Fruit fly (Drosophila melanogaster) whole organism, embryonic: Measurements from ENCODE around the gene Scox.

Experiments used
- CG10462 ChIP-seq: fragments of 200-800 bp; sonication (Bioruptor generic); optimal IDR thresholded peaks from 2 replicates; lab custom pipeline; 2016; ENCODE audit warnings: missing biosample characterization, missing genetic modification characterization
- CG10543 ChIP-seq: fragments of 200-800 bp; sonication (Bioruptor generic); optimal IDR thresholded peaks from 3 replicates; lab custom pipeline; 2017; ENCODE audit warnings: missing biosample characterization, mild to moderate bottlenecking, missing genetic modification characterization, moderate library complexity
- CG13624 ChIP-seq: fragments of 200-800 bp; sonication (Bioruptor generic); optimal IDR thresholded peaks from 2 replicates; lab custom pipeline; 2016; ENCODE audit warnings: missing biosample characterization, missing genetic modification characterization
- CG17359 ChIP-seq: fragments of 200-800 bp; sonication (Bioruptor generic); optimal IDR thresholded peaks from 3 replicates; lab custom pipeline; 2018; ENCODE audit warnings: missing biosample characterization, mild to moderate bottlenecking, missing genetic modification characterization, moderate library complexity
- CG2202 ChIP-seq: fragments of 200-800 bp; sonication (Bioruptor generic); optimal IDR thresholded peaks from 2 replicates; lab custom pipeline; 2018; ENCODE audit warnings: missing biosample characterization, mild to moderate bottlenecking, missing genetic modification characterization
- CG2889 ChIP-seq: fragments of 200-800 bp; sonication (Bioruptor generic); IDR thresholded peaks from 3 replicates; pipeline ENCODE4 v1.3.6; 2022; ENCODE audit warnings: missing biosample characterization, missing genetic modification characterization
- CG3065 ChIP-seq: fragments of 200-800 bp; sonication (Bioruptor generic); optimal IDR thresholded peaks from 2 replicates; lab custom pipeline; 2016; ENCODE audit warnings: missing biosample characterization, missing genetic modification characterization
- CG33213 ChIP-seq: fragments of 200-800 bp; sonication (Bioruptor generic); optimal IDR thresholded peaks from 3 replicates; lab custom pipeline; 2016; ENCODE audit warnings: missing biosample characterization, missing genetic modification characterization
- CG34224 ChIP-seq: fragments of 200-800 bp; sonication (Bioruptor generic); IDR thresholded peaks from 3 replicates; pipeline ENCODE4 v1.3.6; 2022; ENCODE audit warnings: missing biosample characterization, missing genetic modification characterization; ENCODE audit not compliant: partially characterized antibody
- CG34376 ChIP-seq: fragments of 200-800 bp; sonication (Bioruptor generic); optimal IDR thresholded peaks from 2 replicates; lab custom pipeline; 2018; ENCODE audit warnings: missing biosample characterization, mild to moderate bottlenecking, missing genetic modification characterization
- CG4617 ChIP-seq: fragments of 200-800 bp; sonication (Bioruptor generic); optimal IDR thresholded peaks from 3 replicates; lab custom pipeline; 2016; ENCODE audit warnings: missing biosample characterization, missing genetic modification characterization, borderline replicate concordance
- CG6813 ChIP-seq: fragments of 200-800 bp; sonication (Bioruptor generic); optimal IDR thresholded peaks from 2 replicates; lab custom pipeline; 2017; ENCODE audit warnings: missing biosample characterization, missing genetic modification characterization, mild to moderate bottlenecking, moderate library complexity, missing genetic modification reagents
- CG7271 ChIP-seq: fragments of 200-800 bp; sonication (Bioruptor generic); optimal IDR thresholded peaks from 2 replicates; lab custom pipeline; 2018; ENCODE audit warnings: missing biosample characterization, mild to moderate bottlenecking, missing genetic modification characterization, moderate library complexity
- CG8388 ChIP-seq: fragments of 200-800 bp; sonication (Bioruptor generic); optimal IDR thresholded peaks from 2 replicates; lab custom pipeline; 2019; ENCODE audit warnings: missing biosample characterization, mild to moderate bottlenecking, missing genetic modification characterization, moderate library complexity
- D19A ChIP-seq: fragments of 200-800 bp; optimal IDR thresholded peaks from 3 replicates; lab custom pipeline; 2019; ENCODE audit warnings: missing biosample characterization, mild to moderate bottlenecking, missing genetic modification characterization, moderate library complexity
- Ets65A ChIP-seq: fragments of 200-800 bp; sonication (Bioruptor generic); peaks from one replicate; lab custom pipeline; 2016; ENCODE audit warnings: missing biosample characterization, missing genetic modification characterization
- Fer3 ChIP-seq: fragments of 200-800 bp; sonication (Bioruptor generic); optimal IDR thresholded peaks from 2 replicates; lab custom pipeline; 2018; ENCODE audit warnings: missing biosample characterization, mild to moderate bottlenecking, missing genetic modification characterization, moderate library complexity
- Lim3 ChIP-seq: fragments of 200-800 bp; sonication (Bioruptor generic); IDR thresholded peaks from 2 replicates; pipeline ENCODE4 v1.3.6; 2022; ENCODE audit warnings: missing biosample characterization, missing genetic modification characterization
- Neu2 ChIP-seq: fragments of 200-800 bp; sonication (Bioruptor generic); optimal IDR thresholded peaks from 3 replicates; lab custom pipeline; 2016; ENCODE audit warnings: missing biosample characterization, missing genetic modification characterization, borderline replicate concordance
- Tbp ChIP-seq: fragments of >200 bp; optimal IDR thresholded peaks from 2 replicates; lab custom pipeline; 2018; ENCODE audit warnings: missing biosample characterization, missing genetic modification characterization
- Trl ChIP-seq, 3 experiments: fragments of >200 bp in 2 of 3; fragments of 200-800 bp in 1 of 3; sonication (Bioruptor generic) in 1 of 3; optimal IDR thresholded peaks; 2 replicates in 1 of 3; 3 replicates in 2 of 3; lab custom pipeline; 2016 to 2017; ENCODE audit warnings: missing biosample characterization in 1 of 3, missing genetic modification characterization in 1 of 3
- aop ChIP-seq: fragments of 200-800 bp; sonication (Bioruptor generic); IDR thresholded peaks from 2 replicates; pipeline ENCODE4 v1.3.6; 2022; ENCODE audit warnings: missing biosample characterization, missing genetic modification characterization
- bab2 ChIP-seq: fragments of 200-800 bp; sonication (Bioruptor generic); optimal IDR thresholded peaks from 2 replicates; lab custom pipeline; 2016; ENCODE audit warnings: missing biosample characterization, missing genetic modification characterization
- bowl ChIP-seq: fragments of 200-800 bp; sonication (Bioruptor generic); IDR thresholded peaks from 2 replicates; pipeline ENCODE4 v1.3.6; 2022; ENCODE audit warnings: missing biosample characterization, missing genetic modification characterization
- cato ChIP-seq: fragments of 200-800 bp; sonication (Bioruptor generic); optimal IDR thresholded peaks from 2 replicates; lab custom pipeline; 2016; ENCODE audit warnings: missing biosample characterization, missing genetic modification characterization, borderline replicate concordance
- da ChIP-seq: fragments of 200-800 bp; sonication (Bioruptor generic); optimal IDR thresholded peaks from 2 replicates; lab custom pipeline; 2016; ENCODE audit warnings: missing biosample characterization, missing genetic modification characterization
- dimm ChIP-seq: fragments of 200-800 bp; sonication (Bioruptor generic); IDR thresholded peaks from 2 replicates; pipeline ENCODE4 v1.3.6; 2022; ENCODE audit warnings: missing biosample characterization, missing genetic modification characterization
- dmrt99B ChIP-seq: fragments of 200-800 bp; sonication (Bioruptor generic); optimal IDR thresholded peaks from 2 replicates; lab custom pipeline; 2018; ENCODE audit warnings: missing biosample characterization, mild to moderate bottlenecking, missing genetic modification characterization, moderate library complexity
- dpn ChIP-seq, 2 experiments: fragments of 200-800 bp; sonication (Bioruptor generic); optimal IDR thresholded peaks; 3 replicates each; lab custom pipeline; 2016; ENCODE audit warnings: missing biosample characterization in 2 of 2, missing genetic modification characterization in 2 of 2
- exex ChIP-seq: fragments of 200-800 bp; sonication (Bioruptor generic); optimal IDR thresholded peaks from 4 replicates; lab custom pipeline; 2018; ENCODE audit warnings: missing biosample characterization, mild to moderate bottlenecking, missing genetic modification characterization, moderate library complexity
- gcm ChIP-seq: fragments of 200-800 bp; sonication (Bioruptor generic); optimal IDR thresholded peaks from 2 replicates; lab custom pipeline; 2019; ENCODE audit warnings: missing biosample characterization, mild to moderate bottlenecking, missing genetic modification characterization, moderate library complexity
- hb ChIP-seq: fragments of 200-800 bp; sonication (Bioruptor generic); IDR thresholded peaks from 3 replicates; pipeline ENCODE4 v1.3.6; 2022; ENCODE audit warnings: missing biosample characterization, missing genetic modification characterization; ENCODE audit not compliant: partially characterized antibody
- ind ChIP-seq: fragments of 200-800 bp; sonication (Bioruptor generic); optimal IDR thresholded peaks from 3 replicates; lab custom pipeline; 2016; ENCODE audit warnings: missing biosample characterization, missing genetic modification characterization
- lola ChIP-seq, 3 experiments: fragments of >200 bp in 2 of 3; fragments of 200-800 bp in 1 of 3; sonication (Bioruptor generic) in 1 of 3; optimal IDR thresholded peaks; 2 replicates each; lab custom pipeline; 2017 to 2019; ENCODE audit warnings: missing biosample characterization in 3 of 3, missing genetic modification characterization in 3 of 3, mild to moderate bottlenecking in 1 of 3, moderate library complexity in 1 of 3
- pnt ChIP-seq: fragments of 200-800 bp; sonication (Bioruptor generic); optimal IDR thresholded peaks from 3 replicates; lab custom pipeline; 2016; ENCODE audit warnings: missing biosample characterization, missing genetic modification characterization
- prd ChIP-seq, 3 experiments: fragments of >200 bp in 2 of 3; fragments of 200-800 bp in 1 of 3; sonication (Bioruptor generic) in 1 of 3; optimal IDR thresholded peaks in 2 of 3; IDR thresholded peaks in 1 of 3; 2 replicates in 2 of 3; 3 replicates in 1 of 3; pipeline versions ENCODE4 v1.3.6 to Lab custom; 2017 to 2022; ENCODE audit warnings: missing biosample characterization in 1 of 3, missing genetic modification characterization in 1 of 3
- pzg ChIP-seq: fragments of 200-800 bp; sonication (Bioruptor generic); optimal IDR thresholded peaks from 3 replicates; lab custom pipeline; 2018; ENCODE audit warnings: missing biosample characterization, mild to moderate bottlenecking, missing genetic modification characterization, moderate library complexity
- row ChIP-seq: fragments of 200-800 bp; sonication (Bioruptor generic); IDR thresholded peaks from 3 replicates; pipeline ENCODE4 v1.3.6; 2022; ENCODE audit warnings: missing biosample characterization, missing genetic modification characterization
- sd ChIP-seq: fragments of 200-800 bp; sonication (Bioruptor generic); optimal IDR thresholded peaks from 3 replicates; lab custom pipeline; 2018; ENCODE audit warnings: missing biosample characterization, mild to moderate bottlenecking, missing genetic modification characterization, moderate library complexity
- sima ChIP-seq: fragments of 200-800 bp; sonication (Bioruptor generic); optimal IDR thresholded peaks from 2 replicates; lab custom pipeline; 2016; ENCODE audit warnings: missing biosample characterization, missing genetic modification characterization
- slbo ChIP-seq: fragments of 200-800 bp; sonication (Bioruptor generic); IDR thresholded peaks from 2 replicates; pipeline ENCODE4 v1.3.6; 2022; ENCODE audit warnings: missing biosample characterization, missing genetic modification characterization
- sug ChIP-seq: fragments of 200-800 bp; optimal IDR thresholded peaks from 2 replicates; lab custom pipeline; 2019; ENCODE audit warnings: missing biosample characterization, mild to moderate bottlenecking, missing genetic modification characterization, moderate library complexity
- tio ChIP-seq: fragments of 200-800 bp; sonication (Bioruptor generic); optimal IDR thresholded peaks from 2 replicates; lab custom pipeline; 2017; ENCODE audit warnings: missing biosample characterization, missing genetic modification characterization, inconsistent platforms
- tll ChIP-seq, 2 experiments: fragments of 200-800 bp in 1 of 2; fragments of >200 bp in 1 of 2; sonication (Bioruptor generic) in 1 of 2; optimal IDR thresholded peaks; 2 replicates each; lab custom pipeline; 2017 to 2019; ENCODE audit warnings: missing biosample characterization in 2 of 2, missing genetic modification characterization in 2 of 2, mild to moderate bottlenecking in 1 of 2, moderate library complexity in 1 of 2
- tup ChIP-seq: fragments of 200-800 bp; sonication (Bioruptor generic); optimal IDR thresholded peaks from 2 replicates; lab custom pipeline; 2016; ENCODE audit warnings: missing biosample characterization, mild to moderate bottlenecking, missing genetic modification characterization, moderate library complexity
- tx ChIP-seq: fragments of 200-800 bp; sonication (Bioruptor generic); optimal IDR thresholded peaks from 2 replicates; lab custom pipeline; 2016; ENCODE audit warnings: missing biosample characterization, missing genetic modification characterization
- usp ChIP-seq: fragments of >200 bp; optimal IDR thresholded peaks from 2 replicates; lab custom pipeline; 2017; ENCODE audit warnings: missing biosample characterization, missing genetic modification characterization
- wek ChIP-seq: fragments of 200-800 bp; sonication (Bioruptor generic); optimal IDR thresholded peaks from 3 replicates; lab custom pipeline; 2018; ENCODE audit warnings: missing biosample characterization, mild to moderate bottlenecking, missing genetic modification characterization, moderate library complexity
- zfh1 ChIP-seq: fragments of 200-800 bp; sonication (Bioruptor generic); IDR thresholded peaks from 3 replicates; pipeline ENCODE4 v1.3.6; 2022; ENCODE audit warnings: missing biosample characterization, missing genetic modification characterization

Scox gene

DNA sequence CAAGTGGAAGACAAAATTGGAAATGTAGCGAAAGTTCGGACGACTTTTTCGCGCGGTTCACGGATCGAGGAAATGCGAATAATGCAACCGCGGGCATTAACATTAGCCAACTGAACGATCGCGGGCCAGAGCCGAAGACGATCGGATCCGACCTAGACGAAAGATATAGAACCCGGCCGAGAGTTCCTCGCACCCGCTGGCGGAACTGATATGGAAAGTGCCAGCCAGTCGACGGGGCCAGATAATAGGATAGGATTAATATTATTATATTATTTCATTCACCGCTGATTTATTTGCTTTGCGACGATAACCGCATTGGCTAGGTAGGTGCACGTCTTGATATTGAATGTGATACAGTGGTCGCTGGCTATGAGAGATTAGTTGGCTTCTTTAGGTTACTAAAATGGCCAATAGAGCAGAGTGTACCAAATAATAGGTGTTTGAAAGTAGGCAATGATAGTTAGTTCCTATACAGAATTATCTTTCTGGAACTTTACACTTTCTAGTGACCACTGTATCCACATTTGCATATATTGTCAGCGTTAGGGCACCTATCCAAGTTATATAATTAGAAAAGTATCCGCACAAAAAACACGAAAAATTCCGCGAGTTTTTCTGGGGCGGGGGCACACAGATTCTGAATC is 30.8 kb upstream of the Scox start (continued):
- TF ChIP-seq dimm (GFP tag; lab: Robert Waterston, UW): 0 out of 2 replicates have a peak, but pooled peaks have one; percentile 25
- TF ChIP-seq CG7271: no peak
- peak; percentile 79 for TF ChIP-seq zfh1
- no peak for TF ChIP-seq CG34224 (GFP tag; lab: Robert Waterston, UW)
- peak; percentile 51 for TF ChIP-seq CG8388 (GFP tag; lab: Kevin White, UChicago)
- peak; percentile 77; the same call in 2 of the 3 replicates for TF ChIP-seq CG2889 (GFP tag; lab: Robert Waterston, UW)
- TF ChIP-seq hb (GFP tag; lab: Robert Waterston, UW): no peak
- no peak for TF ChIP-seq da (GFP tag; lab: Kevin White, UChicago)
- TF ChIP-seq dmrt99B (tag; lab: Kevin White, UChicago): peak; percentile 71
- TF ChIP-seq sima (GFP tag; lab: Kevin White, UChicago): peak; percentile 40
- peak; percentile 47 for TF ChIP-seq CG33213 (GFP tag; lab: Kevin White, UChicago)
- peak; percentile 67 to 75 for TF ChIP-seq dpn (GFP tag; optimal IDR thresholded peaks at IDR 0.05; lab: Kevin White, UChicago)
- no peak for TF ChIP-seq CG3065 (GFP tag; lab: Kevin White, UChicago)
- no peak for TF ChIP-seq Neu2 (GFP tag; lab: Kevin White, UChicago)
- no peak for TF ChIP-seq pzg (GFP tag; lab: Kevin White, UChicago)
- TF ChIP-seq wek: no peak
- no peak for TF ChIP-seq CG10543 (GFP tag; lab: Kevin White, UChicago)
- no peak for TF ChIP-seq tll (GFP tag; optimal IDR thresholded peaks at IDR 0.05; lab: Kevin White, UChicago)
- TF ChIP-seq CG2202 (tag; lab: Kevin White, UChicago): peak; percentile 25
- peak; percentile 22 for TF ChIP-seq tx (GFP tag; lab: Kevin White, UChicago)
- TF ChIP-seq bab2 (GFP tag; lab: Kevin White, UChicago): peak; percentile 50
- TF ChIP-seq CG6813 (GFP tag; lab: Kevin White, UChicago): peak; percentile 53
- TF ChIP-seq CG17359 (tag; lab: Kevin White, UChicago): peak; percentile 78
- peak; percentile 83 for TF ChIP-seq ind (GFP tag; lab: Kevin White, UChicago)
- peak; percentile 93 for TF ChIP-seq Ets65A
- TF ChIP-seq tio (GFP tag; lab: Kevin White, UChicago): peak; percentile 51
- TF ChIP-seq CG4617 (GFP tag; lab: Kevin White, UChicago): peak; percentile 10
- TF ChIP-seq bowl: no peak
- no peak for TF ChIP-seq Tbp
- TF ChIP-seq tup (GFP tag; lab: Kevin White, UChicago): peak; percentile 42
- peak; percentile 80 for TF ChIP-seq row (GFP tag; lab: Robert Waterston, UW)
- TF ChIP-seq CG13624 (GFP tag; lab: Kevin White, UChicago): peak; percentile 55
- TF ChIP-seq cato: peak; percentile 7
- TF ChIP-seq aop: 0 out of 2 replicates have a peak, but pooled peaks have one; percentile 23
- TF ChIP-seq CG34376 (GFP tag; lab: Kevin White, UChicago): peak; percentile 42
- no peak for TF ChIP-seq D19A
- peak; percentile 14 for TF ChIP-seq CG10462
- TF ChIP-seq Fer3: peak; percentile 69

DNA sequence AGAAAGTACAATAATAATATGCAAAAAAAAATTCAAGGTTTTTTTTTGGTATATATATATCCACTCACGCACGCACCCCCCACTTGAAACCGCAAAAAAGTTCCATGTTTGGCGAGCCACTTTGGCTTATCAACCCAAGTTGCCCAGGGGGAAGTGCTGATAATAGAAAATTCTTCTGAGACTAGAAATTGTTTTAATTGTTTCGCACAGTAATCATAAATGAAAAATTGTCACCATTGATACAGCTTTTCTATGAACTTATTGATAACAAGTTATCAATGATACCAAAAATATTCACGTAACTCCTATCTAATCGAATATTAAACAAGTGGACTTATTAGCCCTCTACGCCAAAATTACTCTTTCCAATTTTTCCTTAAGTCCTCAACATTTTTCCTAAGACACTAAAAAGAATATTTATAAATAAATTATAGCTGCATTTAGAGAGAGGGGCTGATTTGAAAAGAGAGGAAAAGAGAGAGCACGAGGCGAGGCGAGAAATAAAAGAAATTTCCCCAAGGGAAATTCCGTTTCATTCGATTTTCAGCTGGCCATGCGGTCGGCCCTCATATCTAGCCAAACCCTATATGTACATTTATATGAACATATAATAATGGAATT is 29.9 kb upstream of the Scox start:
- TF ChIP-seq dimm (GFP tag; lab: Robert Waterston, UW): no peak
- no peak for TF ChIP-seq usp (GFP tag; lab: Kevin White, UChicago)
- peak; percentile 40 for TF ChIP-seq sug (tag; lab: Kevin White, UChicago)
- TF ChIP-seq prd (optimal IDR thresholded peaks at IDR 0.05; lab: Kevin White, UChicago): no peak
- no peak for TF ChIP-seq prd (GFP tag; IDR thresholded peaks at IDR 0.05; lab: Robert Waterston, UW)
- peak; percentile 95 for TF ChIP-seq exex
- no peak for TF ChIP-seq lola (GFP tag; optimal IDR thresholded peaks at IDR 0.05; lab: Kevin White, UChicago)
- peak; percentile 46 for TF ChIP-seq gcm (GFP tag; lab: Kevin White, UChicago)
- TF ChIP-seq pnt: no peak
- TF ChIP-seq Lim3 (GFP tag; lab: Robert Waterston, UW): no peak
- TF ChIP-seq Trl (optimal IDR thresholded peaks at IDR 0.05; lab: Kevin White, UChicago): peak; percentile 23 to 55
- TF ChIP-seq Trl (GFP tag; optimal IDR thresholded peaks at IDR 0.05; lab: Kevin White, UChicago): no peak
- TF ChIP-seq sd (tag; lab: Kevin White, UChicago): peak; percentile 63
- TF ChIP-seq slbo: no peak
